Fruit fly (Drosophila melanogaster): Measurements from ENCODE around the gene CoRest.

dm6 chrX:19510204-19510603, 11.5 kb upstream of the CoRest start:
- TF ChIP-seq CG8478 (optimal IDR thresholded peaks at IDR 0.05) (no peak), usp (GFP tag; optimal IDR thresholded peaks at IDR 0.05) (no peak), Dll (optimal IDR thresholded peaks at IDR 0.05) (no peak), psq (optimal IDR thresholded peaks at IDR 0.05) (no peak), EcR (GFP tag; optimal IDR thresholded peaks at IDR 0.05) (no peak)

Data from whole organism.